Fruit fly (Drosophila melanogaster) whole organism, pupa: ENCODE results near the gene CG13131.

ENCODE experiments used
- CG10348 ChIP-seq: fragments of 200-800 bp; sonication (Bioruptor generic); IDR thresholded peaks from 2 replicates; pipeline ENCODE4 v1.3.6; 2022; ENCODE audit warnings: missing biosample characterization, missing genetic modification characterization
- CG12605 ChIP-seq: fragments of 200-800 bp; sonication (Bioruptor generic); IDR thresholded peaks from 2 replicates; pipeline ENCODE4 v1.3.6; 2022; ENCODE audit warnings: missing biosample characterization, missing genetic modification characterization
- CG13204 ChIP-seq: fragments of 200-800 bp; sonication (Bioruptor generic); optimal IDR thresholded peaks from 2 replicates; lab custom pipeline; 2018; ENCODE audit warnings: missing biosample characterization, mild to moderate bottlenecking, missing genetic modification characterization, moderate library complexity
- CG14655 ChIP-seq: fragments of 200-800 bp; sonication (Bioruptor generic); optimal IDR thresholded peaks from 3 replicates; lab custom pipeline; 2017; ENCODE audit warnings: mild to moderate bottlenecking, missing biosample characterization, missing genetic modification reagents, missing genetic modification characterization
- CG15710 ChIP-seq: fragments of 200-800 bp; sonication (Bioruptor generic); optimal IDR thresholded peaks from 2 replicates; lab custom pipeline; 2018; ENCODE audit warnings: missing biosample characterization, mild to moderate bottlenecking, missing genetic modification characterization, moderate library complexity
- CG17806 ChIP-seq: fragments of 200-800 bp; sonication (Bioruptor generic); optimal IDR thresholded peaks from 2 replicates; lab custom pipeline; 2018; ENCODE audit warnings: missing biosample characterization, mild to moderate bottlenecking, missing genetic modification characterization, moderate library complexity
- CG32121 ChIP-seq: fragments of 200-800 bp; sonication (Bioruptor generic); IDR thresholded peaks from 2 replicates; pipeline ENCODE4 v1.3.6; 2022; ENCODE audit warnings: missing biosample characterization, missing genetic modification characterization
- CG34367 ChIP-seq: fragments of 200-800 bp; sonication (Bioruptor generic); optimal IDR thresholded peaks from 2 replicates; lab custom pipeline; 2018; ENCODE audit warnings: missing biosample characterization, mild to moderate bottlenecking, missing genetic modification characterization
- CG4496 ChIP-seq: fragments of 200-800 bp; sonication (Bioruptor generic); IDR thresholded peaks from 3 replicates; pipeline ENCODE4 v1.3.6; 2022; ENCODE audit warnings: missing biosample characterization, missing genetic modification characterization
- CG8159 ChIP-seq: fragments of 200-800 bp; sonication (Bioruptor generic); optimal IDR thresholded peaks from 3 replicates; lab custom pipeline; 2018; ENCODE audit warnings: missing biosample characterization, mild to moderate bottlenecking, missing genetic modification characterization, moderate library complexity
- CG8301 ChIP-seq: fragments of 200-800 bp; sonication (Bioruptor generic); optimal IDR thresholded peaks from 2 replicates; lab custom pipeline; 2018; ENCODE audit warnings: missing biosample characterization, mild to moderate bottlenecking, missing genetic modification characterization
- CG9948 ChIP-seq: fragments of 200-800 bp; sonication (Bioruptor generic); optimal IDR thresholded peaks from 2 replicates; lab custom pipeline; 2018; ENCODE audit warnings: missing biosample characterization, mild to moderate bottlenecking, missing genetic modification characterization, moderate library complexity
- D1 ChIP-seq: fragments of 200-800 bp; sonication (Bioruptor generic); optimal IDR thresholded peaks from 2 replicates; lab custom pipeline; 2018; ENCODE audit warnings: missing biosample characterization, mild to moderate bottlenecking, missing genetic modification characterization, moderate library complexity
- EcR ChIP-seq: fragments of 200-800 bp; sonication (Bioruptor generic); optimal IDR thresholded peaks from 3 replicates; lab custom pipeline; 2019; ENCODE audit warnings: missing biosample characterization, missing genetic modification characterization, mild to moderate bottlenecking, moderate library complexity, missing genetic modification reagents
- Ets98B ChIP-seq: fragments of 200-800 bp; sonication (Bioruptor generic); IDR thresholded peaks from 2 replicates; pipeline ENCODE4 v1.3.6; 2022; ENCODE audit warnings: missing biosample characterization, missing genetic modification characterization
- Pif1A ChIP-seq: fragments of 200-800 bp; sonication (Bioruptor generic); optimal IDR thresholded peaks from 3 replicates; lab custom pipeline; 2016; ENCODE audit warnings: missing biosample characterization, missing genetic modification characterization
- Pif1B ChIP-seq: fragments of 200-800 bp; sonication (Bioruptor generic); optimal IDR thresholded peaks from 3 replicates; lab custom pipeline; 2016; ENCODE audit warnings: missing biosample characterization, missing genetic modification characterization
- Snoo ChIP-seq: fragments of 200-800 bp; sonication (Bioruptor generic); optimal IDR thresholded peaks from 3 replicates; lab custom pipeline; 2017; ENCODE audit warnings: missing biosample characterization, mild to moderate bottlenecking, missing genetic modification characterization, inconsistent platforms
- fd96Ca ChIP-seq: fragments of 200-800 bp; sonication (Bioruptor generic); IDR thresholded peaks from 3 replicates; pipeline ENCODE4 v1.3.6; 2022; ENCODE audit warnings: missing biosample characterization, missing genetic modification characterization
- gl ChIP-seq: fragments of 200-800 bp; sonication (Bioruptor generic); optimal IDR thresholded peaks from 2 replicates; lab custom pipeline; 2018; ENCODE audit warnings: missing biosample characterization, mild to moderate bottlenecking, missing genetic modification characterization
- rn ChIP-seq: fragments of 200-800 bp; sonication (Bioruptor generic); IDR thresholded peaks from 2 replicates; pipeline ENCODE4 v1.3.6; 2022; ENCODE audit warnings: missing biosample characterization, missing genetic modification characterization

The CG13131 gene

DNA sequence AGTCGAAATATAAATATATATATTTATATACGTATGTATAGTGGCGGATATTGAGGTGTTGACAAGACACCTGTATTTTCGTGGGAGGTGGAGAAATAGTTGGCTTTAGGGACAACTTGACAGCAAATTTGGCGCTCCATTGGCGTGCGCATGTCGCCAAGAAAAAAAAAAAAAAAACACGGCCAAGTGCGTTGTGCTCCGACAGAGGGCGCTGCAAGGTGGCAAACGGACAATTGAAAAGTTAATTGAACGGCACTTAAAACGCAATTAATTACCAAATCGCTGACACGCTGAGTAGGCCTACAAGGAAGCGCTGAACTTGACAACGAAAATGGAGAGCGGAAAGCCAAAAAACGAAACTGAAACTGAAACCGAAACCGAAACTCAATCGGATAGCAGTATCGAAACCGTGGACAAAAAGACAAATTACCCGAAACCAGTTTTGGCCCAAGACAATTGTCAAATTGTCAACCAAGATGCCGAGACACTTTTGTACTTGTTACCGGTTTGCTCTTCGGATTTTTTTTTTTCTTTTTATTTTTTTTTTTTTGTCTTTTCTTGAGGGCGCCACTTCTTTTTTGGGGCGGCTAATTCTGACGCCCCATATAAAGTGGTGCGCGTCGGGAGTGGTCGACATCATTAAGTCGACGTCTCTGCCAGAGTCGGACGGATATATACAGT, 36.5 kb upstream of the CG13131 start, which contains the start of gene Cpr31A:
Gene Cpr31A, plus strand, starts transcription at position 631 of the 681 bp plus-strand sequence.
- TF ChIP-seq CG12605 (GFP tag; lab: Robert Waterston, UW), result no peak
- TF ChIP-seq gl (tag; lab: Kevin White, UChicago), result no peak
- no peak for TF ChIP-seq CG14655
- no peak for TF ChIP-seq Pif1B
- TF ChIP-seq CG32121 (GFP tag; lab: Robert Waterston, UW), result no peak
- TF ChIP-seq fd96Ca, result no peak
- no peak for TF ChIP-seq Pif1A (GFP tag; lab: Kevin White, UChicago)
- no peak for TF ChIP-seq CG8159 (tag; lab: Kevin White, UChicago)
- no peak for TF ChIP-seq Snoo (tag; lab: Kevin White, UChicago)
- no peak for TF ChIP-seq rn (GFP tag; lab: Robert Waterston, UW)
- no peak for TF ChIP-seq CG8301 (tag; lab: Kevin White, UChicago)
- no peak for TF ChIP-seq CG9948 (tag; lab: Kevin White, UChicago)
- TF ChIP-seq Ets98B (GFP tag; lab: Robert Waterston, UW), result no peak
- TF ChIP-seq CG34367 (tag; lab: Kevin White, UChicago), result no peak

DNA sequence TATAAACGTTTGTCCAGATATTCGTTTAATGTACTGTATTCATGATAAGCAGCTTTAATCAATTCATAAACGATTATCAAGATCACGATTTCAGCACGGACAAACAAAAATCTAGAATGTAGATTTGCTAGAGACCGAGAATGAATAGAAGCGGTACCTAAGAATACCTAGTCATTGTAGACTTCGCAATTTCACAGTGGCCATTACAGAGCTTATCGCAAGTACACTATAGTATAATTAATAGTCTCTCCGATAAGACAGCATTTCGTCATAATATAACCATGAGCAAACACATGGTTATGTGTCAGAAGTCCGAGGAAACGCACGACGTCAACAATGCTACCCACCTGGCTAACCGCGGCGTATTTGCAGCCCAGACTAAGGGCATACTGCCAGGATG, 32.0 kb upstream of the CG13131 start, which contains the start of gene CG33301:
Gene CG33301, plus strand, starts transcription at position 301 of the 400 bp plus-strand sequence.
- no peak for TF ChIP-seq CG9948 (tag; lab: Kevin White, UChicago)
- no peak for TF ChIP-seq CG4496
- TF ChIP-seq D1 (tag; lab: Kevin White, UChicago), result no peak
- TF ChIP-seq, all 21 proteins: peak for 0

DNA sequence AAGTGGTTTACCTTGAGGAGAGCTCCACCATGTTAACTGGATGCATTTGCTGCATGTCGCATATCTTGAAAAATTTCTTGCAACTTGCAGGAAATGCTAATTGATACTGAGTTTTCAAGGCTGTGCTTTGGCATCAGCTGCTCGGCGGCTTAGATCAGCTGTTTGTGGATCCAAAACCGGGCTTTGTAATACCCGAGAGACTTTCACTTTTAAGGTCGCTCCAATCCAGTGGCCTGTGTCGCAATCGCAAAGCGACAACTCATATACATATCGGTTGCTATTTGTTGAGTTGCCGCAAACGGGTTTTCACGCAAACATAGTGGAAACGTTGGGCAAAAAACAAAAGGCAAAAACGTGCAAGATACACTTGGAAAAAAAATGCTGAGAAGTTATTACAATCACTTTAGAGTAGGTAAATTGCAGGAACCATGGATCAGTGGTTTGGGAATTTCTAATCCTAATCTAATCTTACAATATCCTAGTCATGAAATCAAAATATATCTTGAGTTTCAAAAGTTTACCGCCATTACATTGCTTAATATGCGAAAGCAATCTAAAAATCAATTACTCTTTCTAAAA, 18.6 kb upstream of the CG13131 start:
- TF ChIP-seq Ets98B (GFP tag; lab: Robert Waterston, UW) (peak; percentile 7; the same call in 1 of the 2 replicates), CG15710 (peak; percentile 47), CG14655 (peak; percentile 31), CG13204 (GFP tag; lab: Kevin White, UChicago) (no peak), CG17806 (tag; lab: Kevin White, UChicago) (peak; percentile 34), Pif1B (no peak), gl (tag; lab: Kevin White, UChicago) (no peak), D1 (tag; lab: Kevin White, UChicago) (no peak), CG32121 (GFP tag; lab: Robert Waterston, UW) (no peak), fd96Ca (peak; percentile 38; the same call in 2 of the 3 replicates), EcR (peak; percentile 40), CG10348 (GFP tag; lab: Robert Waterston, UW) (no peak), CG8159 (tag; lab: Kevin White, UChicago) (peak; percentile 35), Snoo (tag; lab: Kevin White, UChicago) (no peak), CG12605 (GFP tag; lab: Robert Waterston, UW) (no peak), CG4496 (no peak), rn (GFP tag; lab: Robert Waterston, UW) (no peak), Pif1A (GFP tag; lab: Kevin White, UChicago) (peak; percentile 25), CG9948 (tag; lab: Kevin White, UChicago) (peak; percentile 36), CG34367 (tag; lab: Kevin White, UChicago) (peak; percentile 39), CG8301 (tag; lab: Kevin White, UChicago) (no peak)
- TF ChIP-seq, all 21 proteins: peak for 10

DNA sequence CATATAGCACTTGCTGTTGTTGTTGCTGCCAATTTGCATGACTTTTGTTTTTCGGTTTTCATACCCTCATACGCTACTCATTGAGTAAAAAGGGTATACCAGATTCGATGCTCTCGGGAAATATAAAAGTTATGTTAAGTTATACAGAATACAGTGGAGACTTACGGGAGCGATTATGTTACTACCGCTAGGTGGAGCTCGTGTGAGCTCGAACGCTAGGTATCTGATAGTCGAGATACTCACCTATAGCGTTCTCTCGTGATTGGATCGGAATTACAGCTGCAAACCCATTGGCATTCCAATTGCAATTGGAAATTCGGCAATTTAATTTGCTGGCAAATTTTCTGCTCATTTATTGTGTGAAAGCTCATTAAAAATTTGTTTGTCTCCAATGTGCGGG, 16.1 kb upstream of the CG13131 start:
- TF ChIP-seq CG32121 (GFP tag; lab: Robert Waterston, UW) (peak; percentile 40; the same call in 1 of the 2 replicates), fd96Ca (peak; percentile 50; the same call in 1 of the 3 replicates), D1 (tag; lab: Kevin White, UChicago) (no peak), Ets98B (GFP tag; lab: Robert Waterston, UW) (peak; percentile 35), EcR (no peak), Snoo (tag; lab: Kevin White, UChicago) (no peak), CG8159 (tag; lab: Kevin White, UChicago) (no peak), CG12605 (GFP tag; lab: Robert Waterston, UW) (no peak), CG4496 (peak; percentile 62; the same call in 2 of the 3 replicates), CG9948 (tag; lab: Kevin White, UChicago) (no peak), gl (tag; lab: Kevin White, UChicago) (no peak), Pif1A (GFP tag; lab: Kevin White, UChicago) (no peak), rn (GFP tag; lab: Robert Waterston, UW) (no peak), CG34367 (tag; lab: Kevin White, UChicago) (no peak), CG15710 (no peak), CG10348 (GFP tag; lab: Robert Waterston, UW) (no peak), CG13204 (GFP tag; lab: Kevin White, UChicago) (no peak), CG14655 (peak; percentile 12)

DNA sequence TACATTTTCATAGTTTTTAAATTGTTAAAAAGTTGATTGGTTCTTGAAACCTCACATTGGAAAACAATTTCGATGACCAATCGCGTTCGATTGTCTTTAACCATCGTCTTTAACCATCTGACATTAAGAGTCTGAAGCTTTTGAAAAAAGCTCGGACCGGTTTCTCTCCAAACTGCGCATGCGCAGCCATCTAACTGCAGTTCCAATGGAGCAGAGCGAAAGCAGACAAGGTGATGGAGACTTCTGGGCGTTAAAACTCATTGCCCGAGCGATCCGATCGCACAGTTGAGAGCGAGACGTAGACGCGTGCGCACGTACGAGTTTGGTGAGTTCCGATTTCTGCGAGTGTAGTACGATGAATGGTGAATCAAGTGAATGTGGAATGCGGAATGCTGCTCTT, 15.2 kb upstream of the CG13131 start, which contains the start of gene obst-B:
Gene obst-B, plus strand, starts transcription at position 276 of the 400 bp plus-strand sequence.
- TF ChIP-seq Pif1B (peak; percentile 33), rn (GFP tag; lab: Robert Waterston, UW) (no peak)

DNA sequence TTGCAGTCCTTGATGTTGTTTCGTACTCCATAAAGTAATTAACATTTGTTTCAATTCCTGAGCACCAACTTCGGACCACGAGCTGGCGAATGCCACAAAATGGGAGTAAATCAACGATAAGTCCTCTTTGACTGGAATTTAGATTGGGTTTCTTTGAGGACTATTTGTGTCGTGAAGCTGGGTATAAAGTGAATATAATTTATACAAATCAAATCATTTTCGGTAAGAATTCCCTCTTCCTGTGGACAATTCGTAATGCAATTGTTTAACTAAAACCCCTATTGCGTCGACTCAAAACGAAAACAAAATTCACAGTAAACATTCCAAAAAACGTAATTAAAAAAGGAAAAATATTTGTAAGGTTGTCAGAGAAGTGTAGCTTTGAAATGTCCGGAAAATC, 9.1 kb upstream of the CG13131 start, which contains the start of gene CG13127:
Gene CG13127, plus strand, starts transcription at position 301 of the 400 bp plus-strand sequence.
- no peak for TF ChIP-seq Ets98B (GFP tag; lab: Robert Waterston, UW)
